Fruit fly (Drosophila melanogaster): ENCODE results near the gene hoip.

hoip gene

DNA sequence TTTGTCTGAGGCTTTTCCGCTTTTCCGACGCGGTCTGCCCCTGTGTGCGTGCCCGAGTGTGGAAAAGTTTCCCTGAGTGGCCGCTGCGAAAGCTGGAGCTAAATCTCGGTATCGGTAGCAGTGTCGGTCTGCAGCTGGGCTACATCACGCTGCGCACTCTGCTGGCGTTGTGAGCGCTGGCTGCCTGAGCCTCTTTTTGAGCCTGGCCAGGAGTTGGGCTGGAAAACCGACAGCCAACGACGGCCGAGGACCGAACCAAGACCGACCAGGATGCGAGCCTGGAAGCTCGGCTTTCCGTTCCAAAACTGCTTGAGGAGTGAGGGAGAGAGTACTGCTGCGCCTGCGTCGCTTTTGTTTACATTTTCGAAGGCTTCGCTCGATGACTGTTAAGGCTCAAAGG is 44.2 kb downstream of the hoip start (continued):
- peak; percentile 92 for TF ChIP-seq Deaf1 (tag; optimal IDR thresholded peaks at IDR 0.05)
- TF ChIP-seq CG18262 (tag; optimal IDR thresholded peaks at IDR 0.05) = no peak
- TF ChIP-seq gce (GFP tag; IDR thresholded peaks at IDR 0.05) = no peak
- TF ChIP-seq ewg (GFP tag; optimal IDR thresholded peaks at IDR 0.05) = peak; percentile 49
- no peak for TF ChIP-seq CG7928 (GFP tag; optimal IDR thresholded peaks at IDR 0.05)

DNA sequence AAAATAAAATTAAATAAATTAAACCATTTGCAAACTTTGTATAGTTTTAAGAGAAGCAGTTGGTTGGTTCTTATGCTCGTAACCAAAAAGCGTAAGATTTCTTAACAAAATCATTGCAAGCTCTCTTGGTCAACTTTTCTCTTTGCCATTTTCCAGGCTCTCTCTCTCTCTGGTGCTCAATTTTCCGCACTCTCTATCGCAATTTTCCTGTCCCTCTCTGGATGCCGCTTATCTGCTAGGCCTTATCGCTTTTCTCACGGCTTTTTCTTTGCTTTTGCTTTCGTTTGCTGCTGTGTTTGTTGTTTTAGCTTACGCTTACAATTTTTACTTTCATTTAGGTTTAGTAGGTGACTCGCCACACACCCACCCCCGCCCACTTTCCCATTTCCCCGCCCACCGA is 45.0 kb downstream of the hoip start:
- TF ChIP-seq Deaf1 (tag; optimal IDR thresholded peaks at IDR 0.05) (peak; percentile 72), NfI (GFP tag; optimal IDR thresholded peaks at IDR 0.05) (no peak), HHEX (GFP tag; optimal IDR thresholded peaks at IDR 0.05) (no peak), Trl (optimal IDR thresholded peaks at IDR 0.05) (peak; percentile 39 to 75), Trl (GFP tag; optimal IDR thresholded peaks at IDR 0.05) (no peak), CG13775 (GFP tag; optimal IDR thresholded peaks at IDR 0.05) (no peak), Drgx (GFP tag; IDR thresholded peaks at IDR 0.05) (peak; percentile 19; the same call in 1 of the 2 replicates)

DNA sequence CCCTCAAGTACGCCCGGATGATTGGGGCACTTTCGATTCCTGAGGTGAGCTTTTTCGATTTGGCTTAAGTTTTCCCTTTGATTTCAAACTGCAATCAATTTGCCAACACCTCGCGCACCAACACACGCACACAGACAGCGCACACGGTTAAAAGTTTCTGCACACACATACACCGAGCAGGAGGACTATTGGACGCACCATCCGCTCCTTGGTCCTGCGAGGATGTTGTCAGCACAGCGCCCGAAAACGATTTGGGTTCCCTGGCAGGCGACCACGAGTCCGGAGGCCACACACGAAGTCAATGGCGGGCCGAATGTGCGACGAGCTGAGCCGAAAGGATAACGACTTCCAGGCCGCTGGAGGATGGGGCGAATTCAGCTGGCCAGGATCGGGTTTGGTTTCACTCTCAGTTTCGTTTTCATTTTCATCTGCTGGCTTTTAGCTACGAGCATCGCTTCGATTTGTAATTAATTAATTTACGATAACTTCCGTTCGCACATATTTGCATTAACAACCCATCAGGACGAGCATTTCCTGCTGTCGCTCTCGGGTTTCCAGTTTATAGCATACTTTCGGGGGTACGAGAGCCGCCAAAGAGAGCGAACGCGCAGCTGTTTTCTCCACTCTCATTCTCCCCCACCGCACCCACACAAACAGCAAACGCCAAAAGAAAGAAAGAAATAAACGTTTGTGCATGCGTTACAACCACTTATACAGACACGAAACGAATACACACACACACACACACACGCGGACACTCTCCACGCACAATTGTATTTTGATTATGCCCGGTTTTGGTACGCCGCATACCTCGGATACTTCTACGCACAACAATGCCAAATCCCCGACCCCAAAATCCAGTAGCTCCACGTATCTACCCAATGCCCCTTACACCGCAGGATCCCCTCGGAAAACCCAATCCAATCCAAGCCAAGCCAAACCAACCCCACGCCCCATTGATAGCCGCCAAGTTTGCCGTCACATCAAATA is 46.9 kb downstream of the hoip start, which contains the start of gene Nckx30C:
Nckx30C (minus strand) TSS at position 260 of the 990 bp plus-strand sequence.
- TF ChIP-seq CG13894 (tag; optimal IDR thresholded peaks at IDR 0.05) (peak; percentile 69), Hr39 (optimal IDR thresholded peaks at IDR 0.05) (no peak), CG16779 (GFP tag; IDR thresholded peaks at IDR 0.05) (peak; percentile 90), CG12769 (tag; optimal IDR thresholded peaks at IDR 0.05) (no peak), CG15514 (GFP tag; optimal IDR thresholded peaks at IDR 0.05) (peak; percentile 9), CG8290 (GFP tag; optimal IDR thresholded peaks at IDR 0.05) (no peak), CG8290 (tag; optimal IDR thresholded peaks at IDR 0.05) (peak in 1 of 2 experiments; percentile 2), slbo (GFP tag; IDR thresholded peaks at IDR 0.05) (0 out of 2 replicates have a peak, but pooled peaks have one; percentile 8), abd-A (tag; optimal IDR thresholded peaks at IDR 0.05) (peak; percentile 81), cg (GFP tag; optimal IDR thresholded peaks at IDR 0.05) (peak; percentile 39), Deaf1 (tag; optimal IDR thresholded peaks at IDR 0.05) (peak; percentile 94), sd (tag; optimal IDR thresholded peaks at IDR 0.05) (peak; percentile 67), z (GFP tag; IDR thresholded peaks at IDR 0.05) (no peak), crol (GFP tag; IDR thresholded peaks at IDR 0.05) (0 out of 2 replicates have a peak, but pooled peaks have one; percentile 14), Med (GFP tag) (peak; percentile 56), pzg (GFP tag; optimal IDR thresholded peaks at IDR 0.05) (no peak), Trl (optimal IDR thresholded peaks at IDR 0.05) (peak; percentile 32 to 59), Trl (GFP tag; optimal IDR thresholded peaks at IDR 0.05) (no peak)

dm6 chr2L:9749745-9750144 is 50.2 kb downstream of the hoip start, which contains the start of gene Cyp4e3:
Gene Cyp4e3 (minus strand): TSS chr2L:9750071.
- TF ChIP-seq Ets65A (GFP tag) = peak; percentile 93
- TF ChIP-seq CG2199 (GFP tag; IDR thresholded peaks at IDR 0.05) = no peak

Data from whole organism, embryonic.